Worm (Caenorhabditis elegans): Measurements from ENCODE around the gene ztf-31.

ce11 chrIII:7201378-7202256 is 39.5 kb upstream of the ztf-31 start, which contains the start of gene dpy-31:
- TF ChIP-seq fkh-10 (GFP tag; optimal IDR thresholded peaks at IDR 0.05) (no peak), lin-39 (tag; optimal IDR thresholded peaks at IDR 0.05) (no peak), lin-15B (tag; optimal IDR thresholded peaks at IDR 0.05) (no peak), nhr-48 (tag; optimal IDR thresholded peaks at IDR 0.05) (no peak), lir-3 (tag; optimal IDR thresholded peaks at IDR 0.05) (no peak), nhr-237 (tag; optimal IDR thresholded peaks at IDR 0.05) (no peak), dve-1 (tag; optimal IDR thresholded peaks at IDR 0.05; ENCODE audit: insufficient read depth) (peak; percentile 40), aha-1 (tag) (no peak), saeg-2 (GFP tag; IDR thresholded peaks at IDR 0.05) (no peak), nhr-28 (tag; optimal IDR thresholded peaks at IDR 0.05) (peak; percentile 21), pqm-1 (tag; optimal IDR thresholded peaks at IDR 0.05) (no peak)
